Fruit fly (Drosophila melanogaster) whole organism, embryonic: ENCODE results near the gene CycC.
A peak's percentile ranks its signal among the peaks of the same experiment; 100 is the strongest.

Experiments
- CG13123 ChIP-seq: fragments of 200-800 bp; sonication (Bioruptor generic); optimal IDR thresholded peaks from 2 replicates; lab custom pipeline; 2016; ENCODE audit warnings: missing biosample characterization, missing genetic modification characterization
- CG2129 ChIP-seq: fragments of 200-800 bp; sonication (Bioruptor generic); IDR thresholded peaks from 2 replicates; pipeline ENCODE4 v1.3.6; 2022; ENCODE audit warnings: missing biosample characterization, missing genetic modification characterization; ENCODE audit not compliant: partially characterized antibody
- CG4282 ChIP-seq: fragments of 200-800 bp; sonication (Bioruptor generic); optimal IDR thresholded peaks from 2 replicates; lab custom pipeline; 2016; ENCODE audit warnings: missing biosample characterization, missing genetic modification characterization
- Gug ChIP-seq: fragments of 200-800 bp; sonication (Bioruptor generic); IDR thresholded peaks from 4 replicates; pipeline ENCODE4 v1.3.6; 2022; ENCODE audit warnings: missing biosample characterization, missing genetic modification characterization
- Lhr ChIP-seq: fragments of 200-800 bp; sonication (Bioruptor generic); optimal IDR thresholded peaks from 3 replicates; lab custom pipeline; 2017; ENCODE audit warnings: mild to moderate bottlenecking, missing biosample characterization, missing genetic modification reagents, missing genetic modification characterization
- fd64A ChIP-seq: fragments of 200-800 bp; sonication (Bioruptor generic); optimal IDR thresholded peaks from 3 replicates; lab custom pipeline; 2018; ENCODE audit warnings: missing biosample characterization, mild to moderate bottlenecking, missing genetic modification characterization
- jigr1 ChIP-seq: fragments of 200-800 bp; sonication (Bioruptor generic); IDR thresholded peaks from 3 replicates; pipeline ENCODE4 v1.3.6; 2022; ENCODE audit warnings: missing biosample characterization, missing genetic modification characterization
- kni ChIP-seq: fragments of 200-800 bp; sonication (Bioruptor generic); optimal IDR thresholded peaks from 3 replicates; lab custom pipeline; 2017; ENCODE audit warnings: mild to moderate bottlenecking, missing biosample characterization, missing genetic modification reagents, missing genetic modification characterization
- peb ChIP-seq: fragments of 200-800 bp; sonication (Bioruptor generic); IDR thresholded peaks from 2 replicates; pipeline ENCODE4 v1.3.6; 2022; ENCODE audit warnings: missing biosample characterization, missing genetic modification characterization

DNA sequence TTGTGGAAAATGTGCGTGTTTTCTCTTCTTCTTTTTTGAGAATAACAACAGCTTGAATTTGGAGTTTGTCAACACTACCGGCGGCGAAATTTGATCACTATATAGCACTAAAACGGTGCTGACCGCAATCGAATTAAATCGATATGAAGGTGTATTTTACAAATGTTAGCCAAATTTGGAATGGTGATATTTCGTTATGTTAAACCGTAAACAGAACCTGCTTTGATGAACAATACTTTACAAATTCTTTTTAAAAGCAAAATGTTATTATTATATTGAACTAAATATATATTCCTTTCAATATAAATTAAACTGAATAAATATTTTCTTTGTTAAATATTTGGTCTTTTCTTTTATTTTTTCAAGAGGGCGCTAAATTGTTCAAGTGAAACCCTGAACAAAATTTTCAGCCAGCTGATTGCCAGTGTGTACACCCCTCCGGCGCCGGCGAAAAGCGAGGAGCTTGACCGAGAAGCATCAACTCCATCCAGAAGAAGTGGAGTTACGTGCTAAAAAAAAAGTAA lies 3.9 kb downstream of the CycC start, which contains the start of the genes Rrp6, CG33331 and CG33332:
- TF ChIP-seq fd64A (no peak), Gug (peak; percentile 40; the same call in 2 of the 4 replicates), peb (GFP tag; lab: Robert Waterston, UW) (no peak), CG13123 (peak; percentile 44), Lhr (GFP tag; lab: Kevin White, UChicago) (peak; percentile 12), CG2129 (no peak), kni (GFP tag; lab: Kevin White, UChicago) (no peak), CG4282 (peak; percentile 41), jigr1 (GFP tag; lab: Robert Waterston, UW) (no peak)
